Worm (Caenorhabditis elegans): Measurements from ENCODE around the gene Y55D5A.4.

Y55D5A.4 gene

DNA sequence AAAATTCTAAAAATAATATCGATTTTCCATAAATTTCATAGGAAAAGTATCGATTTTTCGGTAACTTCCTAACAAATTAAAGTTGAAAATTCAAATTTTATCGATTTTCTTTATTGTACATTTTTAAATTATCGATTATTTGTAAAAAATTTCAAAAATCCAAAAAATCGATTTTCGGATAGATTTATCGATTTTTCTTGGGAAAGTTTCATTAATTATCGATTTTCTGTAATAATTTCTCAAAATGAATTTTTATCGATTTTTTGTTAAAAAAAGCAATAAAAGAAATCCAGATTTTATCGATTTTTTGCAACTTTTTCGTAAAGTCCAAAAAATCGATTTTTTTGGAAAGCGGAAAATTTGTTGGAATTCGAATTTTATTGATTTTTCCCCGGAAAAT is 4.1 kb upstream of the Y55D5A.4 start:
- no peak for TF ChIP-seq unc-39 (tag; optimal IDR thresholded peaks at IDR 0.05)
- peak; percentile 99 for TF ChIP-seq ceh-28 (tag; optimal IDR thresholded peaks at IDR 0.05)

- TF ChIP-seq zag-1 (tag; optimal IDR thresholded peaks at IDR 0.05) (no peak), fkh-10 (GFP tag; optimal IDR thresholded peaks at IDR 0.05) (no peak), R02D3.7 (tag; optimal IDR thresholded peaks at IDR 0.05) (no peak), mdl-1 (tag; optimal IDR thresholded peaks at IDR 0.05) (no peak), eor-1 (tag; optimal IDR thresholded peaks at IDR 0.05) (no peak), ceh-82 (tag; optimal IDR thresholded peaks at IDR 0.05) (no peak), nhr-77 (tag; optimal IDR thresholded peaks at IDR 0.05) (no peak), lin-39 (tag; optimal IDR thresholded peaks at IDR 0.05) (no peak), jun-1 (tag; optimal IDR thresholded peaks at IDR 0.05) (no peak)
These were observed 2.4 kb upstream of the Y55D5A.4 start for ce11 chrIII:2992234-2992633.

DNA sequence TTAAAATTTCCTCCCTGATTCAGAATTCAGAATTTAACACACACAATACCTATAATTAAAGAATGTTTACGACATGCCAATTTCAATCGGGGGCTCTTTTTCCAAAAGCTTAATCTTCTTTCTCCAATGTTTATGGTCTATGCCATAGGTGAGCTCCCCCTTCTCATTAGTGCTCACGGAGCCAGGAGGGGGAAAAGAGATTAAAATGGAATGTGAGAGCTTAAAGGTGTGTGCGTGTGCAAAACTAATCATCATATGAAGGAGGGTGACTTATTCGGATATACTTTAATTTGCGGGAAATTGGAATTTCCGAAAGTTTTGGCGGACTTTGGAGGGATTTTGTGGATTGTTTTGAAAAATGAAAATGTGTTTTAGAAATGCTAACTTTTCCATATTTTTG is 6.8 kb downstream of the Y55D5A.4 start:
- TF ChIP-seq skn-1 (tag; optimal IDR thresholded peaks at IDR 0.05) (no peak), hmg-11 (tag; optimal IDR thresholded peaks at IDR 0.05) (no peak), nhr-23 (tag; optimal IDR thresholded peaks at IDR 0.05) (no peak), ztf-11 (tag; optimal IDR thresholded peaks at IDR 0.05) (no peak), ceh-16 (tag; optimal IDR thresholded peaks at IDR 0.05) (no peak), tbx-2 (tag; optimal IDR thresholded peaks at IDR 0.05) (no peak), mdl-1 (tag; optimal IDR thresholded peaks at IDR 0.05) (no peak), eor-1 (tag; optimal IDR thresholded peaks at IDR 0.05) (no peak), ZK546.5 (tag; optimal IDR thresholded peaks at IDR 0.05) (no peak), lin-15B (tag; optimal IDR thresholded peaks at IDR 0.05) (no peak), nhr-28 (tag; optimal IDR thresholded peaks at IDR 0.05) (no peak), pha-4 (tag; optimal IDR thresholded peaks at IDR 0.05) (no peak), daf-12 (tag; optimal IDR thresholded peaks at IDR 0.05) (no peak), lsy-12 (tag; optimal IDR thresholded peaks at IDR 0.05) (no peak), aly-2 (tag; optimal IDR thresholded peaks at IDR 0.05) (no peak)

DNA sequence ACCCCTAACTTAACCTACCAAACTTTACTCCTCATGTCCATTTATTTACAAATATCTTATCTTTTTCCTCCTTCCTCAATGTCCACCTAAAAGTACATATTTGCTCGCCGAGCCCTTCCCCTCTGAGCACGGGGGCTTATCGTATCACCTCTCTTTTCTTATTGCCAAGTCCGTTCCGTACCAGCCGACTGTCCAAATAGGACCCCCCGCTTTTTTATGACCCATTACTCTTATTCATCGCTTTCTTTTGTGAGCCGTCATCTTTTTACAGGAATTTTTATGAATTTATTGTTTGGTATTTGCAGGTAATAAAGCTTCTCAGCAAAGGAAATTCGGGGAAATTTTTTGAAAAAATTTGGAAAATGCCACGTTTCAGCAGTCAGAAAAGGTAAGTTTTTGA is 7.7 kb downstream of the Y55D5A.4 start, which contains the start of gene Y55D5A.1:
TSS of gene Y55D5A.1 (plus strand) at position 301 of the 400 bp plus-strand sequence.
- no peak for TF ChIP-seq nhr-77 (tag; optimal IDR thresholded peaks at IDR 0.05)
- peak; percentile 19 for TF ChIP-seq pha-4 (tag; optimal IDR thresholded peaks at IDR 0.05)

DNA sequence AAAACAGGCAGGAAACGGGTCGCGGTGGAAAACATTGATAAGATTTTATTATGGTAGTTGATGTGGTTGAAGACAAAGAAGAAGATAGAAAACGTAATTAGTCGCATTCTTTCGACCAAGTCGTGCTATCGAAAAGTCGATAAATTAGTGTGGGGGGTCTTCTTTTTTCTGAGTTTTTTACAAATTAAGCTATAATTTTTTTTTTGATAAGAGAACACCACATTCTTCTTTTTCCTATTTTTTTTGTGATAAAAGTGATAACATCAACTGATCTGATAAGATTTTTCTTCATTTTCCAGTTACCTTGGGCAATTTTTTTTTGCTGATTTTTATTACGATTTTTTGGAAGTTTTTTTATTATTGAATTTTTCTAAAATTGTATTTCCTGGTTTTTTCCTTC is 8.9 kb downstream of the Y55D5A.4 start:
- TF ChIP-seq eor-1 (tag; optimal IDR thresholded peaks at IDR 0.05): no peak
- peak; percentile 55 for TF ChIP-seq elt-2 (tag; optimal IDR thresholded peaks at IDR 0.05)

DNA sequence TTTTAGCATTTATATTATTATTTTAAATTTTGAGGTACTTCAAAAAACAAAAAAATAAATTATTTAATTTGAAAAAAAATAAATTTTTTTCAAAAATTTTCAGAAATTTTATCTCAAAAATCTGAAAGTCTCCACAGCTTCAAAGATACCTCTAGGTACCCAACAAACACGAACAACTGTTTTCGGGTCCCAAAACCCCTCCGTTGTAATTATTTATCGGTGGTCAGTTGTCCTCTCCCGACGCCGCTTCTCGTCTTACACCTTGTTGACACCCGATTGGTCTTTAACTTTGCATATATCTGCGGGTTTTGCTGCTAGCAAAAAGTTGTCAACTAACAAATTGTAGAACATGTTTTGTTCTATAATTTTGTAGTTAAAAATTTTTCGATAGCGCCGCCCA is 13.7 kb downstream of the Y55D5A.4 start:
- TF ChIP-seq nhr-237 (tag; optimal IDR thresholded peaks at IDR 0.05) (no peak), eor-1 (tag; optimal IDR thresholded peaks at IDR 0.05) (no peak), tbx-2 (tag; optimal IDR thresholded peaks at IDR 0.05) (no peak), ceh-16 (tag; optimal IDR thresholded peaks at IDR 0.05) (no peak), ceh-82 (tag; optimal IDR thresholded peaks at IDR 0.05) (no peak), pha-4 (tag; optimal IDR thresholded peaks at IDR 0.05) (no peak), skn-1 (tag; optimal IDR thresholded peaks at IDR 0.05) (no peak), ztf-4 (tag; optimal IDR thresholded peaks at IDR 0.05) (no peak), nhr-11 (tag; optimal IDR thresholded peaks at IDR 0.05) (no peak)

DNA sequence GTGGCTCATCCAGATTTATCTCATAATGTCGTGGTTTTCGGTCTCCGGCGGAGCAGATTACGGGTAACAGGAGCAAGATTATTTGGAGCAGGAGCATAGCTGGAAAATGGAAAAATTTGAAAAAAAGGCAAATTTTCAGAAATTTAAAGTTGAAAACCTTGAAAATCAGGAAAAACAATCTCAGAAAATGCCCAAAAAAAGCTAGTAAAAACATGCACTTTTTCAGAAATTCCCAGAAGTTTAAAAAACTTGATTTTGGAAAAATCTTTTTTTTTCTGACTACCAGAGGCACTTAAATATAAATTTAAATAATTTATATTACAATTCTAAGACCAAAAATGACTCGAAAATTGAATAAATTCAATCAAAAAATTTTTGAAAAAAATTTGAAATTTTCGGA is 14.2 kb downstream of the Y55D5A.4 start, which contains the start of gene Y55D5A.3:
TSS of gene Y55D5A.3 (minus strand) at position 101 of the 400 bp plus-strand sequence.
- TF ChIP-seq pha-4 (tag; optimal IDR thresholded peaks at IDR 0.05) (no peak), nhr-76 (tag; optimal IDR thresholded peaks at IDR 0.05) (no peak), nhr-237 (tag; optimal IDR thresholded peaks at IDR 0.05) (no peak), ZK546.5 (tag; optimal IDR thresholded peaks at IDR 0.05) (no peak), ztf-4 (tag; optimal IDR thresholded peaks at IDR 0.05) (no peak), ceh-82 (tag; optimal IDR thresholded peaks at IDR 0.05) (no peak), lin-39 (tag; optimal IDR thresholded peaks at IDR 0.05) (no peak), eor-1 (tag; optimal IDR thresholded peaks at IDR 0.05) (no peak), snpc-4 (tag; optimal IDR thresholded peaks at IDR 0.05) (no peak), elt-3 (tag; optimal IDR thresholded peaks at IDR 0.05) (no peak), unc-39 (tag; optimal IDR thresholded peaks at IDR 0.05) (no peak), nhr-23 (tag; optimal IDR thresholded peaks at IDR 0.05) (no peak)
